Worm (Caenorhabditis elegans): ENCODE data around the gene cyp-14A2.

The cyp-14A2 gene

ce11 chrX:13284618-13285017, 15.1 kb upstream of the cyp-14A2 start (continued):
- TF ChIP-seq F57A8.1 (GFP tag; optimal IDR thresholded peaks at IDR 0.05), result no peak
- TF ChIP-seq mcd-1 (GFP tag; IDR thresholded peaks at IDR 0.05), result no peak
- TF ChIP-seq athp-1 (tag; optimal IDR thresholded peaks at IDR 0.05), result no peak
- TF ChIP-seq madf-8 (GFP tag; conservative IDR thresholded peaks at IDR 0.05), result no peak
- TF ChIP-seq nfya-2 (GFP tag; IDR thresholded peaks at IDR 0.05), result no peak
- TF ChIP-seq ets-4 (GFP tag; optimal IDR thresholded peaks at IDR 0.05), result no peak
- no peak for TF ChIP-seq F52B5.7 (tag; optimal IDR thresholded peaks at IDR 0.05)
- no peak for TF ChIP-seq ceh-27 (GFP tag; optimal IDR thresholded peaks at IDR 0.05)
- no peak for TF ChIP-seq ceh-58 (GFP tag; IDR thresholded peaks at IDR 0.05)
- no peak for TF ChIP-seq mxl-1 (tag; optimal IDR thresholded peaks at IDR 0.05)
- no peak for TF ChIP-seq F33H1.4 (GFP tag; IDR thresholded peaks at IDR 0.05)
- TF ChIP-seq lin-54 (GFP tag; optimal IDR thresholded peaks at IDR 0.05), result no peak
- TF ChIP-seq attf-3 (GFP tag; conservative IDR thresholded peaks at IDR 0.05), result no peak
- no peak for TF ChIP-seq egrh-3 (GFP tag; IDR thresholded peaks at IDR 0.05)
- TF ChIP-seq T26A5.8 (tag; optimal IDR thresholded peaks at IDR 0.05), result no peak
- no peak for TF ChIP-seq somi-1 (GFP tag; optimal IDR thresholded peaks at IDR 0.05)
- TF ChIP-seq Y53F4B.3 (GFP tag; IDR thresholded peaks at IDR 0.05), result no peak
- TF ChIP-seq Y67H2A.10 (GFP tag; conservative IDR thresholded peaks at IDR 0.05), result no peak
- TF ChIP-seq ceh-79 (tag; optimal IDR thresholded peaks at IDR 0.05), result no peak
- no peak for TF ChIP-seq zim-3 (tag; optimal IDR thresholded peaks at IDR 0.05)
- peak; percentile 32 to 46 for TF ChIP-seq rec-8 (tag; optimal IDR thresholded peaks at IDR 0.05)
- TF ChIP-seq lin-40 (tag; optimal IDR thresholded peaks at IDR 0.05), result no peak
- TF ChIP-seq hsf-1 (GFP tag; IDR thresholded peaks at IDR 0.05), result no peak
- TF ChIP-seq sdz-38 (tag; optimal IDR thresholded peaks at IDR 0.05), result no peak
- TF ChIP-seq hlh-12 (tag; optimal IDR thresholded peaks at IDR 0.05), result no peak
- no peak for TF ChIP-seq ceh-91 (GFP tag; IDR thresholded peaks at IDR 0.05)
- TF ChIP-seq rpc-1 (optimal IDR thresholded peaks at IDR 0.05), result peak; percentile 75
- peak; percentile 90 for TF ChIP-seq rpc-1 (tag; optimal IDR thresholded peaks at IDR 0.05)
- TF ChIP-seq snpc-1.1 (tag; optimal IDR thresholded peaks at IDR 0.05; ENCODE audit: insufficient read depth), result no peak
- peak; percentile 65 for TF ChIP-seq D2030.7 (GFP tag; IDR thresholded peaks at IDR 0.05)
- peak; percentile 87 for TF ChIP-seq tbp1 (GFP tag; optimal IDR thresholded peaks at IDR 0.05)
- no peak for TF ChIP-seq dpff-1 (tag; optimal IDR thresholded peaks at IDR 0.05)
- TF ChIP-seq bed-2 (GFP tag; IDR thresholded peaks at IDR 0.05), result no peak
- no peak for TF ChIP-seq unc-130 (GFP tag; optimal IDR thresholded peaks at IDR 0.05)
- peak; percentile 16 for TF ChIP-seq nhr-179 (tag; optimal IDR thresholded peaks at IDR 0.05)
- TF ChIP-seq ztf-18 (tag; optimal IDR thresholded peaks at IDR 0.05), result peak; percentile 40
- no peak for TF ChIP-seq ztf-22 (GFP tag; optimal IDR thresholded peaks at IDR 0.05)
- no peak for TF ChIP-seq rcor-1 (GFP tag; IDR thresholded peaks at IDR 0.05)
- peak; percentile 76 for TF ChIP-seq die-1 (tag; optimal IDR thresholded peaks at IDR 0.05)
- peak; percentile 65 for TF ChIP-seq him-1 (tag; optimal IDR thresholded peaks at IDR 0.05)
- peak; percentile 3 for TF ChIP-seq hrde-1 (tag; optimal IDR thresholded peaks at IDR 0.05; ENCODE audit: borderline replicate concordance)
- TF ChIP-seq lsy-27 (tag; optimal IDR thresholded peaks at IDR 0.05; ENCODE audit: borderline replicate concordance, insufficient read depth), result no peak
- 0 out of 2 replicates have a peak, but pooled peaks have one; percentile 73 for TF ChIP-seq ztf-25 (GFP tag; IDR thresholded peaks at IDR 0.05)
- peak; percentile 22 for TF ChIP-seq ZK185.1 (tag; optimal IDR thresholded peaks at IDR 0.05; ENCODE audit: poor library complexity, severe bottlenecking)
- no peak for TF ChIP-seq cebp-2 (GFP tag; IDR thresholded peaks at IDR 0.05)
- TF ChIP-seq B0336.3 (GFP tag; IDR thresholded peaks at IDR 0.05), result no peak
- TF ChIP-seq ztf-28 (GFP tag; IDR thresholded peaks at IDR 0.05), result no peak
- TF ChIP-seq snpc-4 (GFP tag; optimal IDR thresholded peaks at IDR 0.05), result peak; percentile 42
- TF ChIP-seq snpc-4 (tag; optimal IDR thresholded peaks at IDR 0.05), result peak in 2 of 4 experiments; percentile 35 to 58
- TF ChIP-seq chd-7 (tag; optimal IDR thresholded peaks at IDR 0.05), result no peak
